Worm (Caenorhabditis elegans) whole organism, L1 larva: ENCODE results near the gene ced-9.

Experiments used
- C16A3.4 ChIP-seq: fragments of 150-350 bp; optimal IDR thresholded peaks from 2 replicates; lab custom pipeline; 2014; ENCODE audit warnings: missing biosample characterization, missing genetic modification characterization
- F16B12.6 ChIP-seq: fragments of 150-350 bp; optimal IDR thresholded peaks from 2 replicates; lab custom pipeline; 2014; ENCODE audit warnings: missing biosample characterization, missing genetic modification characterization
- Y116A8C.19 ChIP-seq: sonication (generic microtip); optimal IDR thresholded peaks from 2 replicates; lab custom pipeline; 2016; ENCODE audit warnings: missing compliant biosample characterization, missing genetic modification characterization, borderline replicate concordance
- aha-1 ChIP-seq: fragments of 150-350 bp; optimal IDR thresholded peaks from 2 replicates; lab custom pipeline; 2014; ENCODE audit warnings: missing biosample characterization, missing genetic modification characterization
- alr-1 ChIP-seq: fragments of 200-800 bp; sonication (Bioruptor generic); optimal IDR thresholded peaks from 2 replicates; lab custom pipeline; 2018; ENCODE audit warnings: borderline replicate concordance, mild to moderate bottlenecking, missing genetic modification characterization, missing compliant biosample characterization
- ama-1 ChIP-seq: fragments of 150-350 bp; optimal IDR thresholded peaks from 2 replicates; lab custom pipeline; 2014
- blmp-1 ChIP-seq: fragments of 150-350 bp; optimal IDR thresholded peaks from 2 replicates; lab custom pipeline; 2014; ENCODE audit warnings: missing biosample characterization, missing genetic modification characterization
- ceh-63 ChIP-seq: fragments of 200-800 bp; sonication (Bioruptor generic); optimal IDR thresholded peaks from 2 replicates; lab custom pipeline; 2018; ENCODE audit warnings: mild to moderate bottlenecking, missing genetic modification characterization, missing compliant biosample characterization
- ceh-8 ChIP-seq: fragments of 200-800 bp; sonication (Bioruptor generic); optimal IDR thresholded peaks from 2 replicates; lab custom pipeline; 2018; ENCODE audit warnings: mild to moderate bottlenecking, missing genetic modification characterization, moderate library complexity, missing compliant biosample characterization
- ceh-88 ChIP-seq: fragments of 200-800 bp; sonication (Bioruptor generic); IDR thresholded peaks from 2 replicates; pipeline ENCODE4 v1.3.6; 2022; ENCODE audit warnings: missing genetic modification characterization, missing compliant biosample characterization
- ceh-90 ChIP-seq: sonication (generic microtip); optimal IDR thresholded peaks from 2 replicates; lab custom pipeline; 2016; ENCODE audit warnings: missing genetic modification characterization, missing compliant biosample characterization
- ces-1 ChIP-seq: fragments of 150-350 bp; optimal IDR thresholded peaks from 2 replicates; lab custom pipeline; 2014; ENCODE audit warnings: missing biosample characterization, missing genetic modification reagents, missing genetic modification characterization
- dsc-1 ChIP-seq: sonication (generic microtip); optimal IDR thresholded peaks from 2 replicates; lab custom pipeline; 2016; ENCODE audit warnings: mild to moderate bottlenecking, missing genetic modification characterization, missing compliant biosample characterization
- efl-3 ChIP-seq: fragments of 200-800 bp; sonication (Bioruptor generic); optimal IDR thresholded peaks from 2 replicates; lab custom pipeline; 2018; ENCODE audit warnings: mild to moderate bottlenecking, missing genetic modification characterization, missing compliant biosample characterization
- egl-13 ChIP-seq: sonication (generic microtip); optimal IDR thresholded peaks from 2 replicates; lab custom pipeline; 2016; ENCODE audit warnings: missing genotype, missing genetic modification reagents, missing genetic modification characterization, missing compliant biosample characterization
- egl-27 ChIP-seq, 2 experiments: fragments of 150-350 bp in 1 of 2; sonication (generic microtip); optimal IDR thresholded peaks; 3 replicates each; lab custom pipeline; 2017 to 2018; ENCODE audit warnings: missing biosample characterization in 2 of 2, missing genetic modification characterization in 2 of 2, missing genetic modification reagents in 2 of 2
- elt-2 ChIP-seq: sonication (generic microtip); optimal IDR thresholded peaks from 2 replicates; lab custom pipeline; 2016; ENCODE audit warnings: missing genetic modification characterization, mild to moderate bottlenecking, inconsistent platforms, missing compliant biosample characterization, missing genetic modification reagents
- fkh-10 ChIP-seq: sonication (generic microtip); optimal IDR thresholded peaks from 2 replicates; lab custom pipeline; 2017; ENCODE audit warnings: missing biosample characterization, missing genetic modification reagents, missing genetic modification characterization
- fkh-4 ChIP-seq: sonication (generic microtip); optimal IDR thresholded peaks from 2 replicates; lab custom pipeline; 2016; ENCODE audit warnings: missing compliant biosample characterization, missing genetic modification characterization, borderline replicate concordance
- fkh-8 ChIP-seq: sonication (generic microtip); optimal IDR thresholded peaks from 2 replicates; lab custom pipeline; 2016; ENCODE audit warnings: mild to moderate bottlenecking, missing genetic modification characterization, missing compliant biosample characterization
- grh-1 ChIP-seq: fragments of 200-800 bp; sonication (Bioruptor generic); IDR thresholded peaks from 2 replicates; pipeline ENCODE4 v1.3.6; 2022; ENCODE audit warnings: missing genetic modification reagents, missing genetic modification characterization, missing compliant biosample characterization
- hlh-17 ChIP-seq: fragments of 200-800 bp; sonication (Bioruptor generic); optimal IDR thresholded peaks from 2 replicates; lab custom pipeline; 2018; ENCODE audit warnings: missing genetic modification characterization, mild to moderate bottlenecking, missing compliant biosample characterization, moderate library complexity, borderline replicate concordance
- irx-1 ChIP-seq: sonication (generic microtip); optimal IDR thresholded peaks from 2 replicates; lab custom pipeline; 2016; ENCODE audit warnings: missing genetic modification characterization, missing compliant biosample characterization
- isw-1 ChIP-seq: fragments of 200-800 bp; sonication (Bioruptor generic); IDR thresholded peaks from 2 replicates; pipeline ENCODE4 v1.3.6; 2022; ENCODE audit warnings: missing genetic modification characterization, missing compliant biosample characterization
- jun-1 ChIP-seq: fragments of 150-350 bp; optimal IDR thresholded peaks from 2 replicates; lab custom pipeline; 2014; ENCODE audit warnings: missing biosample characterization, missing genetic modification reagents, missing genetic modification characterization
- lin-13 ChIP-seq: fragments of 150-350 bp; optimal IDR thresholded peaks from 2 replicates; lab custom pipeline; 2014; ENCODE audit warnings: missing biosample characterization, missing genetic modification reagents, missing genetic modification characterization
- lin-14 ChIP-seq: fragments of 200-800 bp; sonication (Bioruptor generic); optimal IDR thresholded peaks from 2 replicates; lab custom pipeline; 2018; ENCODE audit warnings: mild to moderate bottlenecking, missing genetic modification characterization, moderate library complexity, missing compliant biosample characterization
- lin-15B ChIP-seq: fragments of 150-350 bp; sonication (generic microtip); optimal IDR thresholded peaks from 3 replicates; lab custom pipeline; 2014; ENCODE audit warnings: missing biosample characterization, missing genetic modification characterization
- lin-35 ChIP-seq, 2 experiments: fragments of 150-350 bp; optimal IDR thresholded peaks; 2 replicates each; lab custom pipeline; 2014; ENCODE audit warnings: missing biosample characterization in 2 of 2, missing genetic modification characterization in 2 of 2, missing genetic modification reagents in 2 of 2
- lin-39 ChIP-seq: fragments of 150-350 bp; optimal IDR thresholded peaks from 2 replicates; lab custom pipeline; 2014; ENCODE audit warnings: missing biosample characterization, missing genetic modification reagents, missing genetic modification characterization
- lir-3 ChIP-seq: sonication (generic microtip); optimal IDR thresholded peaks from 2 replicates; lab custom pipeline; 2016; ENCODE audit warnings: mild to moderate bottlenecking, missing genetic modification characterization, moderate library complexity, missing compliant biosample characterization; ENCODE audit not compliant: poor library complexity
- lsy-2 ChIP-seq, 2 experiments: fragments of 150-350 bp; optimal IDR thresholded peaks; 2 replicates each; lab custom pipeline; 2014; ENCODE audit warnings: missing biosample characterization in 2 of 2, missing genetic modification characterization in 2 of 2
- mab-9 ChIP-seq: fragments of 200-800 bp; sonication (Bioruptor generic); IDR thresholded peaks from 2 replicates; pipeline ENCODE4 v1.3.6; 2022; ENCODE audit warnings: missing genetic modification reagents, missing genetic modification characterization, missing compliant biosample characterization
- mep-1 ChIP-seq: fragments of 150-350 bp; optimal IDR thresholded peaks from 2 replicates; lab custom pipeline; 2014; ENCODE audit warnings: missing biosample characterization, missing genetic modification characterization
- nhr-11 ChIP-seq: fragments of 150-350 bp; optimal IDR thresholded peaks from 2 replicates; lab custom pipeline; 2014; ENCODE audit warnings: missing biosample characterization, missing genetic modification characterization
- nhr-19 ChIP-seq: fragments of 200-800 bp; sonication (Bioruptor generic); conservative IDR thresholded peaks from 2 replicates; pipeline ENCODE4 v1.3.6; 2022; ENCODE audit warnings: missing genetic modification characterization, missing compliant biosample characterization
- nhr-20 ChIP-seq: sonication (generic microtip); optimal IDR thresholded peaks from 2 replicates; lab custom pipeline; 2016; ENCODE audit warnings: mild to moderate bottlenecking, missing genetic modification characterization, missing compliant biosample characterization
- nhr-47 ChIP-seq: sonication (generic microtip); optimal IDR thresholded peaks from 2 replicates; lab custom pipeline; 2016; ENCODE audit warnings: mild to moderate bottlenecking, missing genetic modification characterization, moderate library complexity, missing compliant biosample characterization
- nhr-76 ChIP-seq: sonication (generic microtip); optimal IDR thresholded peaks from 2 replicates; lab custom pipeline; 2017; ENCODE audit warnings: missing biosample characterization, missing genetic modification characterization
- nhr-85 ChIP-seq: sonication (generic microtip); peaks from one replicate; lab custom pipeline; 2016; ENCODE audit warnings: missing genetic modification characterization, inconsistent platforms, missing compliant biosample characterization
- nhr-90 ChIP-seq: sonication (generic microtip); optimal IDR thresholded peaks from 2 replicates; lab custom pipeline; 2016; ENCODE audit warnings: mild to moderate bottlenecking, missing genetic modification characterization, missing compliant biosample characterization; ENCODE audit not compliant: poor library complexity
- rnt-1 ChIP-seq: sonication (generic microtip); optimal IDR thresholded peaks from 2 replicates; lab custom pipeline; 2016; ENCODE audit warnings: mild to moderate bottlenecking, missing genetic modification characterization, moderate library complexity, missing compliant biosample characterization
- skn-1 ChIP-seq: fragments of 150-350 bp; optimal IDR thresholded peaks from 2 replicates; lab custom pipeline; 2014; ENCODE audit warnings: missing biosample characterization, missing genetic modification characterization
- snu-23 ChIP-seq: sonication (generic microtip); optimal IDR thresholded peaks from 2 replicates; lab custom pipeline; 2016; ENCODE audit warnings: missing genetic modification characterization, missing compliant biosample characterization
- sox-4 ChIP-seq: sonication (generic microtip); optimal IDR thresholded peaks from 2 replicates; lab custom pipeline; 2016; ENCODE audit warnings: missing genetic modification characterization, missing compliant biosample characterization
- sptf-1 ChIP-seq: fragments of 150-350 bp; optimal IDR thresholded peaks from 2 replicates; lab custom pipeline; 2014; ENCODE audit warnings: missing biosample characterization, missing genetic modification characterization
- sup-37 ChIP-seq: fragments of 200-800 bp; sonication (Bioruptor generic); optimal IDR thresholded peaks from 2 replicates; lab custom pipeline; 2018; ENCODE audit warnings: mild to moderate bottlenecking, missing genetic modification characterization, missing compliant biosample characterization
- swsn-7 ChIP-seq: sonication (generic microtip); optimal IDR thresholded peaks from 2 replicates; lab custom pipeline; 2016; ENCODE audit warnings: missing genetic modification characterization, missing compliant biosample characterization
- tlp-1 ChIP-seq: fragments of 150-350 bp; optimal IDR thresholded peaks from 2 replicates; lab custom pipeline; 2014; ENCODE audit warnings: missing biosample characterization, missing genetic modification characterization
- unc-130 ChIP-seq: fragments of 150-350 bp; optimal IDR thresholded peaks from 2 replicates; lab custom pipeline; 2017; ENCODE audit warnings: missing biosample characterization, missing genetic modification characterization, inconsistent platforms
- unc-62 ChIP-seq: fragments of 150-350 bp; optimal IDR thresholded peaks from 2 replicates; lab custom pipeline; 2014; ENCODE audit warnings: missing biosample characterization, missing genetic modification reagents, missing genetic modification characterization
- vab-15 ChIP-seq: sonication (generic microtip); optimal IDR thresholded peaks from 2 replicates; lab custom pipeline; 2017; ENCODE audit warnings: missing genotype, mild to moderate bottlenecking, missing genetic modification characterization, missing compliant biosample characterization
- zag-1 ChIP-seq: fragments of 150-350 bp; optimal IDR thresholded peaks from 2 replicates; lab custom pipeline; 2014; ENCODE audit warnings: missing biosample characterization, missing genetic modification characterization
- ztf-11 ChIP-seq, 2 experiments: sonication (generic microtip); optimal IDR thresholded peaks; 2 replicates each; lab custom pipeline; 2016 to 2017; ENCODE audit warnings: missing genetic modification characterization in 2 of 2, missing biosample characterization in 1 of 2, missing compliant biosample characterization in 1 of 2

Gene ced-9

DNA sequence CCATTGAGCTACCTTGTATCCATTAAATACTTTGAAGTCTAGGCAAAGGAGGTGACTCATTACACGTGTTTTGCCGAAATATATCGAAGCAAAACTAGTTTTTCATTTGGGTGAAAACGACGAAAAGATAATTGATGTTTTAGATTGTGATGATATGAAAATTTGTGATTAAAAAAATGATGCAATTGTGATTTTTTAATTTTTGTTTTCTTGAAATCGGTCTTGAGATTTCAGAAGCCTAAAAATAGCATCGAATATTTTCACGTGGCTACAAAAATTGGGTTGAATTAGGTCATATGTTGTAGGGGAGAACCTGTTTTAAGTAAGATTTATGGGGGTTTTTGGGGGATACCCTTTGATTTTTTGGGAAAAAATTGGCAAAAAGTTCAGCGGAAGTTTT, 44.4 kb upstream of the ced-9 start:
- TF ChIP-seq fkh-10 (GFP tag; lab: Kevin White, UChicago) (no peak), unc-62 (GFP tag; lab: Kevin White, UChicago) (no peak), fkh-8 (tag; lab: Kevin White, UChicago) (no peak), ztf-11 (tag; optimal IDR thresholded peaks at IDR 0.05; lab: Kevin White, UChicago) (no peak), jun-1 (no peak), swsn-7 (no peak), efl-3 (GFP tag; lab: Kevin White, UChicago) (no peak), sox-4 (tag; lab: Kevin White, UChicago) (no peak), blmp-1 (peak; percentile 23), aha-1 (tag; lab: Kevin White, UChicago) (no peak), nhr-90 (tag; lab: Kevin White, UChicago) (no peak), nhr-11 (tag; lab: Kevin White, UChicago) (no peak), grh-1 (GFP tag; lab: Robert Waterston, UW) (peak; percentile 41; the same call in 1 of the 2 replicates), hlh-17 (GFP tag; lab: Kevin White, UChicago) (no peak), skn-1 (tag; lab: Kevin White, UChicago) (no peak), elt-2 (tag; lab: Kevin White, UChicago) (no peak), sup-37 (GFP tag; lab: Kevin White, UChicago) (no peak), lsy-2 (tag; optimal IDR thresholded peaks at IDR 0.05; lab: Kevin White, UChicago) (no peak), ama-1 (no peak), lin-35 (GFP tag; optimal IDR thresholded peaks at IDR 0.05; lab: Kevin White, UChicago) (peak in 1 of 2 experiments; percentile 52), dsc-1 (tag; lab: Kevin White, UChicago) (no peak), nhr-76 (tag; lab: Kevin White, UChicago) (no peak), F16B12.6 (no peak), alr-1 (tag; lab: Kevin White, UChicago) (no peak), ceh-8 (GFP tag; lab: Kevin White, UChicago) (no peak), snu-23 (GFP tag; lab: Kevin White, UChicago) (peak; percentile 3), C16A3.4 (tag; lab: Kevin White, UChicago) (no peak), lir-3 (no peak), lin-39 (tag; lab: Kevin White, UChicago) (no peak), ceh-63 (GFP tag; lab: Kevin White, UChicago) (no peak), tlp-1 (tag; lab: Kevin White, UChicago) (no peak), egl-27 (tag; optimal IDR thresholded peaks at IDR 0.05; lab: Kevin White, UChicago) (no peak), zag-1 (tag; lab: Kevin White, UChicago) (no peak), sptf-1 (no peak), nhr-19 (no peak), ceh-88 (GFP tag; lab: Robert Waterston, UW) (no peak), isw-1 (GFP tag; lab: Robert Waterston, UW) (no peak), vab-15 (tag; lab: Kevin White, UChicago) (peak; percentile 60), Y116A8C.19 (tag; lab: Kevin White, UChicago) (no peak), mep-1 (tag; lab: Kevin White, UChicago) (no peak), ces-1 (GFP tag; lab: Kevin White, UChicago) (no peak), fkh-4 (tag; lab: Kevin White, UChicago) (no peak), rnt-1 (tag; lab: Kevin White, UChicago) (no peak), lin-15B (tag; lab: Kevin White, UChicago) (no peak), unc-130 (tag; lab: Kevin White, UChicago) (no peak), egl-13 (tag; lab: Kevin White, UChicago) (no peak), lin-14 (GFP tag; lab: Kevin White, UChicago) (peak; percentile 9), mab-9 (no peak), lin-13 (GFP tag; lab: Kevin White, UChicago) (no peak), irx-1 (tag; lab: Kevin White, UChicago) (no peak), nhr-85 (tag; lab: Kevin White, UChicago) (peak; percentile 95), nhr-47 (tag; lab: Kevin White, UChicago) (no peak), nhr-20 (tag; lab: Kevin White, UChicago) (peak; percentile 53), ceh-90 (tag; lab: Kevin White, UChicago) (no peak)
